Fruit fly (Drosophila melanogaster) whole organism, embryonic: ENCODE measurements around the gene CG13920.

Experiments
- Awh ChIP-seq: fragments of 200-800 bp; sonication (Bioruptor generic); IDR thresholded peaks from 2 replicates; pipeline ENCODE4, ENCODE4 v1.3.6; 2022; ENCODE audit warnings: missing biosample characterization, missing genetic modification characterization
- CG10431 ChIP-seq: fragments of 200-800 bp; sonication (Bioruptor generic); optimal IDR thresholded peaks from 3 replicates; lab custom pipeline; 2018; ENCODE audit warnings: missing biosample characterization, mild to moderate bottlenecking, missing genetic modification characterization
- CG13296 ChIP-seq: fragments of 200-800 bp; sonication (Bioruptor generic); optimal IDR thresholded peaks from 3 replicates; lab custom pipeline; 2018; ENCODE audit warnings: missing biosample characterization, mild to moderate bottlenecking, missing genetic modification characterization
- CG14441 ChIP-seq: fragments of 200-800 bp; sonication (Bioruptor generic); IDR thresholded peaks from 2 replicates; pipeline ENCODE4 v1.3.6; 2022; ENCODE audit warnings: missing biosample characterization, missing genetic modification characterization
- CG15479 ChIP-seq: fragments of 200-800 bp; sonication (Bioruptor generic); optimal IDR thresholded peaks from 3 replicates; lab custom pipeline; 2019; ENCODE audit warnings: missing biosample characterization, mild to moderate bottlenecking, missing genetic modification characterization, moderate library complexity
- CG15514 ChIP-seq: fragments of 200-800 bp; sonication (Bioruptor generic); optimal IDR thresholded peaks from 3 replicates; lab custom pipeline; 2017; ENCODE audit warnings: missing biosample characterization, missing genetic modification characterization, mild to moderate bottlenecking, moderate library complexity, missing genetic modification reagents
- CG18262 ChIP-seq: fragments of 200-800 bp; optimal IDR thresholded peaks from 3 replicates; lab custom pipeline; 2019; ENCODE audit warnings: missing biosample characterization, mild to moderate bottlenecking, missing genetic modification characterization, moderate library complexity
- CG18476 ChIP-seq: fragments of 200-800 bp; sonication (Bioruptor generic); optimal IDR thresholded peaks from 2 replicates; lab custom pipeline; 2016; ENCODE audit warnings: missing biosample characterization, mild to moderate bottlenecking, missing genetic modification characterization
- CG2129 ChIP-seq: fragments of 200-800 bp; sonication (Bioruptor generic); IDR thresholded peaks from 2 replicates; pipeline ENCODE4 v1.3.6; 2022; ENCODE audit warnings: missing biosample characterization, missing genetic modification characterization; ENCODE audit not compliant: partially characterized antibody
- CG2199 ChIP-seq: fragments of 200-800 bp; sonication (Bioruptor generic); IDR thresholded peaks from 3 replicates; pipeline ENCODE4 v1.3.6; 2022; ENCODE audit warnings: missing biosample characterization, missing genetic modification characterization
- CG2875 ChIP-seq: fragments of 200-800 bp; sonication (Bioruptor generic); optimal IDR thresholded peaks from 2 replicates; lab custom pipeline; 2017; ENCODE audit warnings: missing biosample characterization, mild to moderate bottlenecking, missing genetic modification characterization, missing genetic modification reagents
- CG3065 ChIP-seq: fragments of 200-800 bp; sonication (Bioruptor generic); optimal IDR thresholded peaks from 2 replicates; lab custom pipeline; 2016; ENCODE audit warnings: missing biosample characterization, missing genetic modification characterization
- CG32767 ChIP-seq: fragments of 200-800 bp; sonication (Bioruptor generic); IDR thresholded peaks from 2 replicates; pipeline ENCODE4 v1.3.6; 2022; ENCODE audit warnings: missing biosample characterization, missing genetic modification characterization
- CG33557 ChIP-seq: fragments of 200-800 bp; sonication (Bioruptor generic); optimal IDR thresholded peaks from 2 replicates; lab custom pipeline; 2019; ENCODE audit warnings: missing biosample characterization, mild to moderate bottlenecking, missing genetic modification characterization, moderate library complexity
- CG4360 ChIP-seq: fragments of 200-800 bp; sonication (Bioruptor generic); IDR thresholded peaks from 2 replicates; pipeline ENCODE4 v1.3.6; 2022; ENCODE audit warnings: missing biosample characterization, missing genetic modification characterization
- CG4404 ChIP-seq: fragments of 200-800 bp; sonication (Bioruptor generic); IDR thresholded peaks from 2 replicates; pipeline ENCODE4 v1.3.6; 2022; ENCODE audit warnings: missing biosample characterization, missing genetic modification characterization
- CG5245 ChIP-seq: fragments of 200-800 bp; sonication (Bioruptor generic); optimal IDR thresholded peaks from 3 replicates; lab custom pipeline; 2016; ENCODE audit warnings: missing biosample characterization, missing genetic modification characterization
- CG6683 ChIP-seq: fragments of 200-800 bp; sonication (Bioruptor generic); optimal IDR thresholded peaks from 2 replicates; lab custom pipeline; 2017; ENCODE audit warnings: missing biosample characterization, mild to moderate bottlenecking, missing genetic modification characterization, missing genetic modification reagents
- CG7372 ChIP-seq: fragments of 200-800 bp; sonication (Bioruptor generic); IDR thresholded peaks from 2 replicates; pipeline ENCODE4 v1.3.6; 2022; ENCODE audit warnings: missing biosample characterization, missing genetic modification characterization
- CG8089 ChIP-seq: fragments of 200-800 bp; sonication (Bioruptor generic); optimal IDR thresholded peaks from 3 replicates; lab custom pipeline; 2016; ENCODE audit warnings: missing biosample characterization, missing genetic modification characterization
- CG9437 ChIP-seq: fragments of 200-800 bp; sonication (Bioruptor generic); optimal IDR thresholded peaks from 2 replicates; lab custom pipeline; 2018; ENCODE audit warnings: missing biosample characterization, mild to moderate bottlenecking, missing genetic modification characterization
- D ChIP-seq, 2 experiments: fragments of 200-800 bp in 1 of 2; fragments of >200 bp in 1 of 2; sonication (Bioruptor generic) in 1 of 2; optimal IDR thresholded peaks; 2 replicates in 1 of 2; 3 replicates in 1 of 2; lab custom pipeline; 2017; ENCODE audit warnings: mild to moderate bottlenecking in 1 of 2, missing biosample characterization in 1 of 2, missing genetic modification characterization in 1 of 2, missing genetic modification reagents in 1 of 2
- D19A ChIP-seq: fragments of 200-800 bp; optimal IDR thresholded peaks from 3 replicates; lab custom pipeline; 2019; ENCODE audit warnings: missing biosample characterization, mild to moderate bottlenecking, missing genetic modification characterization, moderate library complexity
- Deaf1 ChIP-seq: fragments of 200-800 bp; optimal IDR thresholded peaks from 3 replicates; lab custom pipeline; 2019; ENCODE audit warnings: missing biosample characterization, mild to moderate bottlenecking, missing genetic modification characterization, moderate library complexity
- E2f1 ChIP-seq: fragments of 200-800 bp; sonication (Bioruptor generic); IDR thresholded peaks from 2 replicates; pipeline ENCODE4 v1.3.6; 2022; ENCODE audit warnings: missing biosample characterization, missing genetic modification characterization
- E2f2 ChIP-seq: fragments of 200-800 bp; sonication (Bioruptor generic); IDR thresholded peaks from 2 replicates; pipeline ENCODE4 v1.3.6; 2022; ENCODE audit warnings: missing biosample characterization, missing genetic modification characterization
- Hey ChIP-seq: fragments of 200-800 bp; sonication (Bioruptor generic); optimal IDR thresholded peaks from 3 replicates; lab custom pipeline; 2018; ENCODE audit warnings: missing biosample characterization, mild to moderate bottlenecking, missing genetic modification characterization
- Hmx ChIP-seq: fragments of 200-800 bp; sonication (Bioruptor generic); optimal IDR thresholded peaks from 2 replicates; lab custom pipeline; 2016; ENCODE audit warnings: missing biosample characterization, missing genetic modification characterization
- Hsf ChIP-seq: fragments of 200-800 bp; sonication (Bioruptor generic); optimal IDR thresholded peaks from 3 replicates; lab custom pipeline; 2016; ENCODE audit warnings: missing biosample characterization, missing genetic modification characterization
- Max ChIP-seq: fragments of 200-800 bp; sonication (Bioruptor generic); optimal IDR thresholded peaks from 2 replicates; lab custom pipeline; 2016; ENCODE audit warnings: missing biosample characterization, mild to moderate bottlenecking, missing genetic modification characterization
- Med ChIP-seq: fragments of 200-800 bp; sonication (Bioruptor generic); peaks from one replicate; lab custom pipeline; 2016; ENCODE audit warnings: missing biosample characterization, missing genetic modification characterization, mild to moderate bottlenecking, inconsistent platforms, moderate library complexity
- NC2β ChIP-seq: fragments of 200-800 bp; sonication (Bioruptor generic); optimal IDR thresholded peaks from 2 replicates; lab custom pipeline; 2016; ENCODE audit warnings: missing biosample characterization, missing genetic modification characterization
- Oaz ChIP-seq: fragments of 200-800 bp; sonication (Bioruptor generic); IDR thresholded peaks from 2 replicates; pipeline ENCODE4 v1.3.6; 2022; ENCODE audit warnings: missing biosample characterization, missing genetic modification characterization
- Vsx1 ChIP-seq: fragments of 200-800 bp; sonication (Bioruptor generic); optimal IDR thresholded peaks from 2 replicates; lab custom pipeline; 2017; ENCODE audit warnings: missing biosample characterization, mild to moderate bottlenecking, missing genetic modification characterization, missing genetic modification reagents
- YL-1 ChIP-seq: fragments of 200-800 bp; sonication (Bioruptor generic); optimal IDR thresholded peaks from 3 replicates; lab custom pipeline; 2017; ENCODE audit warnings: missing biosample characterization, mild to moderate bottlenecking, missing genetic modification characterization
- corto ChIP-seq: fragments of 200-800 bp; sonication (Bioruptor generic); optimal IDR thresholded peaks from 2 replicates; lab custom pipeline; 2016; ENCODE audit warnings: missing biosample characterization, mild to moderate bottlenecking, missing genetic modification characterization, moderate library complexity
- crc ChIP-seq: fragments of 200-800 bp; sonication (Bioruptor generic); optimal IDR thresholded peaks from 2 replicates; lab custom pipeline; 2016; ENCODE audit warnings: missing biosample characterization, missing genetic modification characterization
- emc ChIP-seq: fragments of 200-800 bp; sonication (Bioruptor generic); optimal IDR thresholded peaks from 2 replicates; lab custom pipeline; 2016; ENCODE audit warnings: missing biosample characterization, missing genetic modification characterization
- en ChIP-seq: fragments of 200-800 bp; sonication (Bioruptor generic); optimal IDR thresholded peaks from 2 replicates; lab custom pipeline; 2016; ENCODE audit warnings: missing biosample characterization, missing genetic modification characterization
- ftz-f1 ChIP-seq: fragments of 200-800 bp; sonication (Bioruptor generic); optimal IDR thresholded peaks from 2 replicates; lab custom pipeline; 2016; ENCODE audit warnings: missing biosample characterization, missing genetic modification characterization
- gcm ChIP-seq: fragments of 200-800 bp; sonication (Bioruptor generic); optimal IDR thresholded peaks from 2 replicates; lab custom pipeline; 2019; ENCODE audit warnings: missing biosample characterization, mild to moderate bottlenecking, missing genetic modification characterization, moderate library complexity
- hkb ChIP-seq, 2 experiments: fragments of 200-800 bp in 1 of 2; fragments of >200 bp in 1 of 2; sonication (Bioruptor generic) in 1 of 2; IDR thresholded peaks in 1 of 2; optimal IDR thresholded peaks in 1 of 2; 2 replicates each; pipeline versions ENCODE4 v1.3.6 to Lab custom; 2017 to 2022; ENCODE audit warnings: missing biosample characterization in 1 of 2, missing genetic modification characterization in 1 of 2
- lov ChIP-seq, 2 experiments: fragments of 200-800 bp in 1 of 2; fragments of >200 bp in 1 of 2; sonication (Bioruptor generic) in 1 of 2; IDR thresholded peaks in 1 of 2; optimal IDR thresholded peaks in 1 of 2; 2 replicates in 1 of 2; 3 replicates in 1 of 2; pipeline versions ENCODE4 v1.3.6 to Lab custom; 2017 to 2022; ENCODE audit warnings: missing biosample characterization in 1 of 2, missing genetic modification characterization in 1 of 2
- mirr ChIP-seq: fragments of 200-800 bp; sonication (Bioruptor generic); optimal IDR thresholded peaks from 3 replicates; lab custom pipeline; 2018; ENCODE audit warnings: missing biosample characterization, mild to moderate bottlenecking, missing genetic modification characterization
- onecut ChIP-seq: fragments of 200-800 bp; sonication (Bioruptor generic); IDR thresholded peaks from 2 replicates; pipeline ENCODE4 v1.3.6; 2022; ENCODE audit warnings: missing biosample characterization, missing genetic modification characterization
- pros ChIP-seq: fragments of 200-800 bp; sonication (Bioruptor generic); optimal IDR thresholded peaks from 3 replicates; lab custom pipeline; 2019; ENCODE audit warnings: missing biosample characterization, mild to moderate bottlenecking, missing genetic modification characterization, moderate library complexity
- repo ChIP-seq: fragments of 200-800 bp; sonication (Bioruptor generic); optimal IDR thresholded peaks from 2 replicates; lab custom pipeline; 2016; ENCODE audit warnings: missing biosample characterization, missing genetic modification characterization
- scrt ChIP-seq: fragments of 200-800 bp; sonication (Bioruptor generic); optimal IDR thresholded peaks from 2 replicates; lab custom pipeline; 2018; ENCODE audit warnings: missing biosample characterization, mild to moderate bottlenecking, missing genetic modification characterization, moderate library complexity
- zf30C ChIP-seq: fragments of 200-800 bp; sonication (Bioruptor generic); optimal IDR thresholded peaks from 3 replicates; lab custom pipeline; 2018; ENCODE audit warnings: missing biosample characterization, mild to moderate bottlenecking, missing genetic modification characterization

Gene CG13920

DNA sequence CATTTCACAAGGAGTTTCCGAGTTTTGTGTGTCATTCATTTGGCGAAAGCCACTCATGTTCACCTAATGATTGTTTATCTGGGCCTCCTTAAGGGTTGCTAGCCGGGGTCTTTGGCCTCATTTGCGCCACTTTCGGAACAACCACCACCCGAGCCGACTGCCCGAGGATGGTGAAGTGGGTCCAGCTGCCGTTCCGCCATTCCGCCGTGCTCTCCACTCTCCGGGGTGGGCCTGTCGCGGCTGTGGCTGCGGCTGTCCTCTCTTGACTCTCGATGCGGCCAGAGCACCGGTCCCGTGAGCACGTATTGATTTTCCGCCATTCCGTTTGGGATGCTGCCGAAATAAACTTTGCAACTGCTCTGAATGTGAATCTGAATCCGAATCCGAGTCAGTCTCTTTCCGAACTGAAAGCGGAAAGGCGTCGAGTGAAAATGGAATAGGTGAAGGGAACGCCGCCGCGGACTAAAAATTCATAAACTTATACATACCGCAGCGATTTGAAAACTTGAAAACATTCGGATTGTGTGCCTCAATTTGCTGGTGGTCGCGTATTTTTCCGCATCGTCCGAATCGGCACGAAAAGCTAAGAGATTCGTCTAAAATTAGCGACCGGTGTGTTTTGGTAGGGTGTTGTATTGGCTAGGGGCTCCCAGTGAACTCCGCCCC is at the start of gene CG13920 (continued):
- TF ChIP-seq D (optimal IDR thresholded peaks at IDR 0.05; lab: Kevin White, UChicago), result no peak
- no peak for TF ChIP-seq D (GFP tag; optimal IDR thresholded peaks at IDR 0.05; lab: Kevin White, UChicago)
- no peak for TF ChIP-seq CG4360 (GFP tag; lab: Robert Waterston, UW)
- TF ChIP-seq CG33557 (GFP tag; lab: Kevin White, UChicago), result no peak
- no peak for TF ChIP-seq Hey (tag; lab: Kevin White, UChicago)
- 0 out of 2 replicates have a peak, but pooled peaks have one; percentile 11 for TF ChIP-seq E2f2
- no peak for TF ChIP-seq Max (GFP tag; lab: Kevin White, UChicago)
- no peak for TF ChIP-seq D19A (tag; lab: Kevin White, UChicago)
- no peak for TF ChIP-seq Vsx1 (GFP tag; lab: Kevin White, UChicago)
- TF ChIP-seq mirr, result no peak
- TF ChIP-seq en (GFP tag; lab: Kevin White, UChicago), result no peak
- no peak for TF ChIP-seq CG6683 (GFP tag; lab: Kevin White, UChicago)
- no peak for TF ChIP-seq emc (GFP tag; lab: Kevin White, UChicago)
- peak; percentile 4 for TF ChIP-seq scrt (GFP tag; lab: Kevin White, UChicago)
- TF ChIP-seq CG4404 (GFP tag; lab: Robert Waterston, UW), result no peak
- TF ChIP-seq pros (GFP tag; lab: Kevin White, UChicago), result peak; percentile 94
- TF ChIP-seq gcm (GFP tag; lab: Kevin White, UChicago), result no peak
- no peak for TF ChIP-seq Oaz (GFP tag; lab: Robert Waterston, UW)
- TF ChIP-seq Med (GFP tag; lab: Kevin White, UChicago), result peak; percentile 59
- no peak for TF ChIP-seq hkb (optimal IDR thresholded peaks at IDR 0.05; lab: Kevin White, UChicago)
- TF ChIP-seq hkb (GFP tag; IDR thresholded peaks at IDR 0.05; lab: Robert Waterston, UW), result no peak
- TF ChIP-seq Hsf (GFP tag; lab: Kevin White, UChicago), result no peak
- TF ChIP-seq repo (GFP tag; lab: Kevin White, UChicago), result no peak
- TF ChIP-seq Deaf1 (tag; lab: Kevin White, UChicago), result peak; percentile 91
- TF ChIP-seq zf30C (GFP tag; lab: Kevin White, UChicago), result no peak
- peak; percentile 99 for TF ChIP-seq onecut (GFP tag; lab: Robert Waterston, UW)
- TF ChIP-seq CG15479 (GFP tag; lab: Kevin White, UChicago), result no peak
- TF ChIP-seq Hmx (GFP tag; lab: Kevin White, UChicago), result no peak
- TF ChIP-seq crc, result no peak
- no peak for TF ChIP-seq corto (GFP tag; lab: Kevin White, UChicago)
- no peak for TF ChIP-seq CG14441 (GFP tag; lab: Robert Waterston, UW)
- TF ChIP-seq E2f1 (GFP tag; lab: Robert Waterston, UW), result no peak
- no peak for TF ChIP-seq CG7372
- no peak for TF ChIP-seq ftz-f1 (GFP tag; lab: Kevin White, UChicago)
- TF ChIP-seq CG9437 (GFP tag; lab: Kevin White, UChicago), result no peak
- TF ChIP-seq CG13296, result no peak
- no peak for TF ChIP-seq CG3065 (GFP tag; lab: Kevin White, UChicago)
- no peak for TF ChIP-seq CG8089 (GFP tag; lab: Kevin White, UChicago)
- no peak for TF ChIP-seq CG10431 (GFP tag; lab: Kevin White, UChicago)
- TF ChIP-seq Awh (GFP tag; lab: Robert Waterston, UW), result no peak
- no peak for TF ChIP-seq YL-1 (GFP tag; lab: Kevin White, UChicago)
- no peak for TF ChIP-seq NC2β
- no peak for TF ChIP-seq lov (optimal IDR thresholded peaks at IDR 0.05; lab: Kevin White, UChicago)
- TF ChIP-seq lov (GFP tag; IDR thresholded peaks at IDR 0.05; lab: Robert Waterston, UW), result no peak
- TF ChIP-seq CG18476 (GFP tag; lab: Kevin White, UChicago), result no peak
- TF ChIP-seq CG2199, result no peak
- peak; percentile 27 for TF ChIP-seq CG15514
- TF ChIP-seq CG2875 (GFP tag; lab: Kevin White, UChicago), result no peak
- TF ChIP-seq CG18262 (tag; lab: Kevin White, UChicago), result no peak
- no peak for TF ChIP-seq CG5245 (GFP tag; lab: Kevin White, UChicago)
- TF ChIP-seq CG2129, result no peak
- TF ChIP-seq CG32767, result 0 out of 2 replicates have a peak, but pooled peaks have one; percentile 29
